Worm (Caenorhabditis elegans): ENCODE measurements around the gene K07F5.22.

DNA sequence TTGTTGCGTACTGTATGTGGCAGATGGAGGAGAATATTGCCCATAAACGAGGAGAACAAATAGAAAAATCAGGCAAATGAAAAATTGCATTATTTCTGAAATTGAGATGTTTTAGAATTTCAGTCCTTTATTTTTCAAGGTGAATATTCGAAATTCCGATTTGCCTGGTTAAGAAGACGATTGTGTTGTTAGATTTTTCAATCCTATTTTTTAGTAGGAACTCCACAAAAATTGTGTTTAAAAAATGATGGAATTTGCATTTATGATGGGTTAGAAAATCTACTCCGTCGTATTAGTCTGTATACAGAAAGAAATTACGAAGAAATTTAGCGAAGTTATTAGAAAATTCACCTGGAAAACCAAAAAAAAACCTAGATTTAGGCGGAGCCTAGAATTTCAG lies 49.4 kb upstream of the K07F5.22 start, which contains the start of gene egl-20:
- TF ChIP-seq flt-1 (GFP tag; IDR thresholded peaks at IDR 0.05) (no peak), med-1 (GFP tag; optimal IDR thresholded peaks at IDR 0.05; ENCODE audit: insufficient read depth) (no peak), ztf-29 (GFP tag; IDR thresholded peaks at IDR 0.05) (no peak), ztf-23 (GFP tag; IDR thresholded peaks at IDR 0.05) (no peak), cog-1 (tag; optimal IDR thresholded peaks at IDR 0.05) (no peak), T22C8.4 (GFP tag; IDR thresholded peaks at IDR 0.05) (no peak)

All from whole organism, midembryonic.